Worm (Caenorhabditis elegans) whole organism, L3 larva: Measurements from ENCODE around the gene hil-3.

Experiments used
- R02D3.7 ChIP-seq: fragments of 150-350 bp; optimal IDR thresholded peaks from 2 replicates; lab custom pipeline; 2014; ENCODE audit warnings: missing biosample characterization, missing genetic modification characterization
- ZK546.5 ChIP-seq: sonication (generic microtip); optimal IDR thresholded peaks from 2 replicates; lab custom pipeline; 2017; ENCODE audit warnings: missing biosample characterization, missing genetic modification characterization
- aly-2 ChIP-seq: fragments of 150-350 bp; optimal IDR thresholded peaks from 2 replicates; lab custom pipeline; 2014; ENCODE audit warnings: missing biosample characterization, missing genetic modification characterization
- ama-1 ChIP-seq: fragments of 150-350 bp; optimal IDR thresholded peaks from 2 replicates; lab custom pipeline; 2018
- ceh-16 ChIP-seq: sonication (generic microtip); optimal IDR thresholded peaks from 2 replicates; lab custom pipeline; 2017; ENCODE audit warnings: missing biosample characterization, missing genetic modification characterization
- ceh-28 ChIP-seq: fragments of 150-350 bp; optimal IDR thresholded peaks from 2 replicates; lab custom pipeline; 2014; ENCODE audit warnings: missing biosample characterization, missing genetic modification reagents, missing genetic modification characterization
- ceh-82 ChIP-seq: fragments of 150-350 bp; optimal IDR thresholded peaks from 2 replicates; lab custom pipeline; 2014; ENCODE audit warnings: missing biosample characterization, missing genetic modification characterization
- ceh-9 ChIP-seq: sonication (generic microtip); optimal IDR thresholded peaks from 2 replicates; lab custom pipeline; 2018; ENCODE audit warnings: missing biosample characterization, missing genetic modification characterization
- daf-12 ChIP-seq: fragments of 150-350 bp; optimal IDR thresholded peaks from 2 replicates; lab custom pipeline; 2014; ENCODE audit warnings: missing biosample characterization, missing genetic modification reagents, missing genetic modification characterization
- egl-27 ChIP-seq: sonication (generic microtip); optimal IDR thresholded peaks from 4 replicates; lab custom pipeline; 2017; ENCODE audit warnings: missing biosample characterization, missing genetic modification reagents, missing genetic modification characterization
- egl-5 ChIP-seq: fragments of 150-350 bp; optimal IDR thresholded peaks from 2 replicates; lab custom pipeline; 2017; ENCODE audit warnings: missing biosample characterization, missing genetic modification reagents, missing genetic modification characterization, inconsistent platforms
- elt-1 ChIP-seq: fragments of 150-350 bp; optimal IDR thresholded peaks from 2 replicates; lab custom pipeline; 2014; ENCODE audit warnings: missing biosample characterization, missing genetic modification characterization
- elt-2 ChIP-seq: sonication (generic microtip); optimal IDR thresholded peaks from 2 replicates; lab custom pipeline; 2016; ENCODE audit warnings: missing genetic modification reagents, mild to moderate bottlenecking, missing genetic modification characterization, missing compliant biosample characterization
- eor-1 ChIP-seq, 2 experiments: fragments of 150-350 bp; optimal IDR thresholded peaks; 2 replicates each; lab custom pipeline; 2014 to 2018; ENCODE audit warnings: missing biosample characterization in 2 of 2, missing genetic modification characterization in 2 of 2
- fkh-10 ChIP-seq: sonication (generic microtip); optimal IDR thresholded peaks from 2 replicates; lab custom pipeline; 2017; ENCODE audit warnings: missing biosample characterization, missing genetic modification reagents, missing genetic modification characterization
- fkh-2 ChIP-seq: fragments of 150-350 bp; optimal IDR thresholded peaks from 2 replicates; lab custom pipeline; 2014; ENCODE audit warnings: missing biosample characterization, missing genetic modification reagents, missing genetic modification characterization
- fos-1 ChIP-seq: fragments of 150-350 bp; optimal IDR thresholded peaks from 2 replicates; lab custom pipeline; 2014; ENCODE audit warnings: missing biosample characterization, missing genetic modification characterization
- hmg-11 ChIP-seq: sonication (generic microtip); optimal IDR thresholded peaks from 2 replicates; lab custom pipeline; 2016; ENCODE audit warnings: missing genetic modification characterization, missing compliant biosample characterization
- jun-1 ChIP-seq: fragments of 150-350 bp; optimal IDR thresholded peaks from 2 replicates; lab custom pipeline; 2014; ENCODE audit warnings: missing biosample characterization, missing genetic modification reagents, missing genetic modification characterization
- lin-15B ChIP-seq: fragments of 150-350 bp; optimal IDR thresholded peaks from 2 replicates; lab custom pipeline; 2014; ENCODE audit warnings: missing biosample characterization, missing genetic modification characterization
- lin-39 ChIP-seq: fragments of 150-350 bp; optimal IDR thresholded peaks from 2 replicates; lab custom pipeline; 2018; ENCODE audit warnings: missing biosample characterization, missing genetic modification reagents, missing genetic modification characterization
- lsy-12 ChIP-seq: sonication (generic microtip); optimal IDR thresholded peaks from 2 replicates; lab custom pipeline; 2016; ENCODE audit warnings: mild to moderate bottlenecking, missing genetic modification characterization, missing compliant biosample characterization
- mdl-1 ChIP-seq: fragments of 150-350 bp; optimal IDR thresholded peaks from 2 replicates; lab custom pipeline; 2014; ENCODE audit warnings: missing biosample characterization, missing genetic modification characterization
- mml-1 ChIP-seq: fragments of 150-350 bp; sonication (generic microtip); optimal IDR thresholded peaks from 3 replicates; lab custom pipeline; 2014; ENCODE audit warnings: missing biosample characterization, missing genetic modification characterization
- nfya-1 ChIP-seq: sonication (generic microtip); optimal IDR thresholded peaks from 2 replicates; lab custom pipeline; 2017; ENCODE audit warnings: missing genetic modification characterization, mild to moderate bottlenecking, missing compliant biosample characterization, antibody characterized with exemption, moderate library complexity; ENCODE audit not compliant: insufficient read depth
- nhr-12 ChIP-seq: fragments of 150-350 bp; optimal IDR thresholded peaks from 2 replicates; lab custom pipeline; 2014; ENCODE audit warnings: missing biosample characterization, missing genetic modification characterization
- nhr-23 ChIP-seq: fragments of 150-350 bp; optimal IDR thresholded peaks from 2 replicates; lab custom pipeline; 2014; ENCODE audit warnings: missing biosample characterization, missing genetic modification reagents, missing genetic modification characterization
- nhr-237 ChIP-seq: fragments of 150-350 bp; optimal IDR thresholded peaks from 2 replicates; lab custom pipeline; 2014; ENCODE audit warnings: missing biosample characterization, missing genetic modification characterization
- nhr-25 ChIP-seq: sonication (generic microtip); optimal IDR thresholded peaks from 2 replicates; lab custom pipeline; 2017; ENCODE audit warnings: missing biosample characterization, missing genetic modification characterization
- nhr-28 ChIP-seq: fragments of 150-350 bp; optimal IDR thresholded peaks from 2 replicates; lab custom pipeline; 2014; ENCODE audit warnings: missing biosample characterization, missing genetic modification characterization
- nhr-43 ChIP-seq: sonication (generic microtip); optimal IDR thresholded peaks from 2 replicates; lab custom pipeline; 2016; ENCODE audit warnings: mild to moderate bottlenecking, missing genetic modification characterization, missing compliant biosample characterization; ENCODE audit not compliant: poor library complexity, severe bottlenecking
- nhr-67 ChIP-seq: fragments of 150-350 bp; optimal IDR thresholded peaks from 2 replicates; lab custom pipeline; 2014; ENCODE audit warnings: missing biosample characterization, missing genetic modification characterization
- nhr-76 ChIP-seq: fragments of 150-350 bp; sonication (generic microtip); optimal IDR thresholded peaks from 5 replicates; lab custom pipeline; 2014; ENCODE audit warnings: missing biosample characterization, missing genetic modification characterization
- nhr-77 ChIP-seq: fragments of 150-350 bp; optimal IDR thresholded peaks from 2 replicates; lab custom pipeline; 2014; ENCODE audit warnings: missing biosample characterization, missing genetic modification characterization
- pha-4 ChIP-seq: fragments of 150-350 bp; optimal IDR thresholded peaks from 2 replicates; lab custom pipeline; 2014; ENCODE audit warnings: missing biosample characterization, missing genetic modification reagents, missing genetic modification characterization
- pqm-1 ChIP-seq: fragments of 150-350 bp; optimal IDR thresholded peaks from 2 replicates; lab custom pipeline; 2017; ENCODE audit warnings: missing biosample characterization, missing genetic modification characterization, inconsistent platforms
- sea-2 ChIP-seq: fragments of 150-350 bp; sonication (generic microtip); optimal IDR thresholded peaks from 4 replicates; lab custom pipeline; 2014; ENCODE audit warnings: missing biosample characterization, missing genetic modification reagents, missing genetic modification characterization
- skn-1 ChIP-seq: fragments of 150-350 bp; optimal IDR thresholded peaks from 2 replicates; lab custom pipeline; 2014; ENCODE audit warnings: missing biosample characterization, missing genetic modification characterization
- snpc-4 ChIP-seq: fragments of 150-350 bp; optimal IDR thresholded peaks from 2 replicates; lab custom pipeline; 2014; ENCODE audit warnings: missing biosample characterization, missing genetic modification characterization
- tbx-2 ChIP-seq: sonication (generic microtip); optimal IDR thresholded peaks from 2 replicates; lab custom pipeline; 2016; ENCODE audit warnings: mild to moderate bottlenecking, missing genetic modification characterization, missing compliant biosample characterization
- unc-39 ChIP-seq: sonication (generic microtip); optimal IDR thresholded peaks from 4 replicates; lab custom pipeline; 2017; ENCODE audit warnings: missing biosample characterization, missing genetic modification characterization
- unc-62 ChIP-seq: fragments of 150-350 bp; sonication (generic microtip); optimal IDR thresholded peaks from 4 replicates; lab custom pipeline; 2014; ENCODE audit warnings: missing biosample characterization, missing genetic modification reagents, missing genetic modification characterization
- zag-1 ChIP-seq: fragments of 150-350 bp; optimal IDR thresholded peaks from 2 replicates; lab custom pipeline; 2014; ENCODE audit warnings: missing biosample characterization, missing genetic modification characterization
- ztf-11 ChIP-seq: fragments of 150-350 bp; optimal IDR thresholded peaks from 2 replicates; lab custom pipeline; 2014; ENCODE audit warnings: missing biosample characterization, missing genetic modification characterization
- ztf-4 ChIP-seq: fragments of 150-350 bp; optimal IDR thresholded peaks from 2 replicates; lab custom pipeline; 2014; ENCODE audit warnings: missing biosample characterization, missing genetic modification characterization

The hil-3 gene

ce11 chrX:8120281-8120680 lies 38.7 kb upstream of the hil-3 start:
- TF ChIP-seq sea-2 (no peak), nhr-43 (tag; lab: Kevin White, UChicago) (no peak), unc-39 (tag; lab: Kevin White, UChicago) (no peak), nhr-76 (no peak)

DNA sequence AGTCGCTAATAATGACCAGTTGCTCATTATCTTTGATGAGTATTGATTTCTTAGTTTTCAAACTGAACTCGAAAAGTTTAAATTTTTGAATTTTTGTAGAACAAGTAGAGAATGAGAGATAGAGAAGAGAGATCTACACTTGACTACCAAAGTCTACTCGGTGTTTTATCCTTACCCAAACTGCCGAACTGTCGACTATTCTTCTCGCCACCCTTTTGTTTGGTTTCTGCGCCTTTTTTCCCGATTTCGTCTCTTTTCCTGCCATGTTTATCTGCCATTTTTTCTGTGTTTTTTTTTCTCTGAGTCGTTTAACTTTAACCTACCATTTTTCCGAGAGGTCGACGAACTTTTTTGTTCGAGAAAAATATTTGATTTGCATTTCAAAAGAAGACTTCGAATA lies 35.8 kb upstream of the hil-3 start, which contains the start of gene C02B8.12:
Gene C02B8.12 (minus strand): TSS at position 175 of the 400 bp plus-strand sequence.
- TF ChIP-seq nhr-43 (tag; lab: Kevin White, UChicago) (no peak), pqm-1 (tag; lab: Kevin White, UChicago) (no peak), nhr-237 (tag; lab: Kevin White, UChicago) (no peak), pha-4 (tag; lab: Kevin White, UChicago) (peak; percentile 37)

- TF ChIP-seq sea-2, result no peak
- TF ChIP-seq skn-1 (tag; lab: Kevin White, UChicago), result no peak
- TF ChIP-seq zag-1 (tag; lab: Kevin White, UChicago), result no peak
- TF ChIP-seq eor-1 (tag; optimal IDR thresholded peaks at IDR 0.05; lab: Kevin White, UChicago), result no peak
- no peak for TF ChIP-seq mml-1 (tag; lab: Kevin White, UChicago)
- no peak for TF ChIP-seq ceh-16 (tag; lab: Kevin White, UChicago)
- no peak for TF ChIP-seq hmg-11 (tag; lab: Kevin White, UChicago)
- TF ChIP-seq lin-39 (tag; lab: Kevin White, UChicago), result no peak
- TF ChIP-seq aly-2 (tag; lab: Kevin White, UChicago), result no peak
Measured at ce11 chrX:8129543-8129942, 29.4 kb upstream of the hil-3 start, which contains the start of gene frpr-1. frpr-1 (minus strand) TSS chrX:8129643.

ce11 chrX:8136276-8136891 lies 22.6 kb upstream of the hil-3 start, which contains the start of gene C02B8.6:
C02B8.6 (minus strand) TSS chrX:8136326.
- TF ChIP-seq nhr-67 (tag; lab: Kevin White, UChicago), result no peak
- no peak for TF ChIP-seq nhr-237 (tag; lab: Kevin White, UChicago)
- no peak for TF ChIP-seq nhr-76
- TF ChIP-seq unc-62 (GFP tag; lab: Kevin White, UChicago), result no peak
- no peak for TF ChIP-seq nhr-77 (tag; lab: Kevin White, UChicago)
- TF ChIP-seq lsy-12, result no peak
- TF ChIP-seq sea-2, result no peak
- TF ChIP-seq lin-15B, result peak; percentile 14
- peak; percentile 51 for TF ChIP-seq nfya-1 (tag; lab: Kevin White, UChicago)
- peak; percentile 19 for TF ChIP-seq skn-1 (tag; lab: Kevin White, UChicago)
- TF ChIP-seq fkh-2 (tag; lab: Kevin White, UChicago), result no peak
- TF ChIP-seq R02D3.7 (tag; lab: Kevin White, UChicago), result no peak
- TF ChIP-seq ceh-16 (tag; lab: Kevin White, UChicago), result no peak
- peak; percentile 12 for TF ChIP-seq snpc-4 (tag; lab: Kevin White, UChicago)
- TF ChIP-seq elt-2 (tag; lab: Kevin White, UChicago), result peak; percentile 70
- no peak for TF ChIP-seq ceh-82 (tag; lab: Kevin White, UChicago)
- no peak for TF ChIP-seq mdl-1 (tag; lab: Kevin White, UChicago)
- TF ChIP-seq aly-2 (tag; lab: Kevin White, UChicago), result no peak
- no peak for TF ChIP-seq zag-1 (tag; lab: Kevin White, UChicago)
- TF ChIP-seq tbx-2 (tag; lab: Kevin White, UChicago), result no peak
- no peak for TF ChIP-seq ztf-11 (tag; lab: Kevin White, UChicago)
- TF ChIP-seq ztf-4 (tag; lab: Kevin White, UChicago), result no peak
- TF ChIP-seq ama-1 (lab: Kevin White, UChicago), result no peak
- no peak for TF ChIP-seq eor-1 (tag; optimal IDR thresholded peaks at IDR 0.05; lab: Kevin White, UChicago)
- TF ChIP-seq nhr-28 (tag; lab: Kevin White, UChicago), result no peak
- TF ChIP-seq lin-39 (tag; lab: Kevin White, UChicago), result peak; percentile 60
- TF ChIP-seq jun-1 (tag; lab: Kevin White, UChicago), result no peak
- no peak for TF ChIP-seq nhr-43 (tag; lab: Kevin White, UChicago)
- TF ChIP-seq ceh-28 (tag; lab: Kevin White, UChicago), result peak; percentile 73
- no peak for TF ChIP-seq daf-12 (tag; lab: Kevin White, UChicago)
- no peak for TF ChIP-seq elt-1
- no peak for TF ChIP-seq ZK546.5 (tag; lab: Kevin White, UChicago)
- no peak for TF ChIP-seq fos-1 (tag; lab: Kevin White, UChicago)
- TF ChIP-seq fkh-10 (GFP tag; lab: Kevin White, UChicago), result no peak
- no peak for TF ChIP-seq nhr-12
- TF ChIP-seq nhr-23, result no peak
- peak; percentile 64 for TF ChIP-seq pqm-1 (tag; lab: Kevin White, UChicago)
- TF ChIP-seq hmg-11 (tag; lab: Kevin White, UChicago), result peak; percentile 53
- no peak for TF ChIP-seq unc-39 (tag; lab: Kevin White, UChicago)
- TF ChIP-seq egl-27, result no peak
- no peak for TF ChIP-seq egl-5 (tag; lab: Kevin White, UChicago)
- peak; percentile 85 for TF ChIP-seq pha-4 (tag; lab: Kevin White, UChicago)
- TF ChIP-seq ceh-9 (tag; lab: Kevin White, UChicago), result no peak
- TF ChIP-seq nhr-25 (tag; lab: Kevin White, UChicago), result no peak
